Fruit fly (Drosophila melanogaster) whole organism, larva: Measurements from ENCODE around the gene Nepl18.

Source experiments
- noc ChIP-seq: fragments of 200-800 bp; sonication (Bioruptor generic); optimal IDR thresholded peaks from 3 replicates; lab custom pipeline; 2019; ENCODE audit warnings: missing biosample characterization, mild to moderate bottlenecking, missing genetic modification characterization, moderate library complexity

The Nepl18 gene

dm6 chr3R:28904816-28905435 lies 29.5 kb downstream of the Nepl18 start:
- peak; percentile 67 for TF ChIP-seq noc (tag; lab: Kevin White, UChicago)

- TF ChIP-seq noc (tag; lab: Kevin White, UChicago), result peak; percentile 16
Observed at dm6 chr3R:28911758-28912157, 36.3 kb downstream of the Nepl18 start.

dm6 chr3R:28913039-28913438 lies 37.6 kb downstream of the Nepl18 start:
- TF ChIP-seq noc (tag; lab: Kevin White, UChicago), result no peak

- no peak for TF ChIP-seq noc (tag; lab: Kevin White, UChicago)
Observed at dm6 chr3R:28913890-28914750, 38.7 kb downstream of the Nepl18 start.

- no peak for TF ChIP-seq noc (tag; lab: Kevin White, UChicago)
Observed at dm6 chr3R:28922744-28923143, 47.3 kb downstream of the Nepl18 start, which contains the start of gene CG11828. TSS of gene CG11828 (plus strand) at chr3R:28923044.
